Fruit fly (Drosophila melanogaster) Kc167 (cell line): ENCODE measurements around the gene Pdxk.

Experiments
- Sin3A ChIP-seq: fragments of >200 bp; optimal IDR thresholded peaks from 2 replicates; lab custom pipeline; 2018; ENCODE audit warnings: missing external identifiers
- h ChIP-seq: fragments of >200 bp; optimal IDR thresholded peaks from 3 replicates; lab custom pipeline; 2018; ENCODE audit warnings: missing external identifiers
- psq ChIP-seq: fragments of >200 bp; optimal IDR thresholded peaks from 2 replicates; lab custom pipeline; 2017; ENCODE audit warnings: missing external identifiers

- no peak for TF ChIP-seq psq (lab: Kevin White, UChicago)
- TF ChIP-seq Sin3A = no peak
- TF ChIP-seq h (lab: Kevin White, UChicago) = no peak
Observed at dm6 chr3L:9396038-9396437, 35.9 kb downstream of the Pdxk start.
